Worm (Caenorhabditis elegans): ENCODE results near the gene npax-1.

The npax-1 gene

DNA sequence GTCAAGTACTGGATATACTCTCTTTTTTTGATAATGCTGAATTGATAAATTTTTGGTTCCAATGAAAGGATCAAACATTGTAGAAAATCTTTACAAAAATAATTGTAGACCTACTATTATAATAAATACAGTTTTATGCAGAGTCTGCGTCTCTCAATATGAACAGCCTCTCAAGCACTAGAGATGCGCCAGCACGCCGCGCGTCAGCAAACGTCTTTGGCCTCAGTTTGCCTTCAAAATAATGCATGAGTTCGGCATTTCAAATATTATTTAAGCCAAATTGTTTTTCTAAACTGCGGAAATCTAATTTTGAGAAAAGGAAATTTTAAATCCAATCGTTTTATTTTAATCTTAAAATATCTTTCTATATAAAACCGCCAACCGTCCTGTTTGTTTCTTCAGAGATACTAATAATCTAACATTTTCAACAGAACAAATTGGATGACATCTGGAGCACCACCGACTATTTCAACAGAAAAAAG, 29.4 kb downstream of the npax-1 start, which contains the start of gene cul-4 (continued):
- no peak for TF ChIP-seq mml-1 (tag; optimal IDR thresholded peaks at IDR 0.05)
- peak; percentile 25 for TF ChIP-seq lsy-12 (tag; optimal IDR thresholded peaks at IDR 0.05)
- no peak for TF ChIP-seq nhr-28 (tag; optimal IDR thresholded peaks at IDR 0.05)
- TF ChIP-seq elt-1 (tag; optimal IDR thresholded peaks at IDR 0.05), result no peak
- peak; percentile 75 for TF ChIP-seq nhr-43 (tag; optimal IDR thresholded peaks at IDR 0.05; ENCODE audit: poor library complexity, severe bottlenecking)
- no peak for TF ChIP-seq sea-2 (GFP tag; optimal IDR thresholded peaks at IDR 0.05)
- no peak for TF ChIP-seq nhr-237 (tag; optimal IDR thresholded peaks at IDR 0.05)
- no peak for TF ChIP-seq hmg-11 (tag; optimal IDR thresholded peaks at IDR 0.05)
- TF ChIP-seq egl-5 (tag; optimal IDR thresholded peaks at IDR 0.05), result no peak
- TF ChIP-seq nhr-11 (tag; optimal IDR thresholded peaks at IDR 0.05), result no peak
- TF ChIP-seq nhr-23 (tag; optimal IDR thresholded peaks at IDR 0.05), result no peak
- TF ChIP-seq zag-1 (tag; optimal IDR thresholded peaks at IDR 0.05), result no peak
- no peak for TF ChIP-seq ceh-9 (tag; optimal IDR thresholded peaks at IDR 0.05)
- TF ChIP-seq fkh-10 (GFP tag; optimal IDR thresholded peaks at IDR 0.05), result no peak
- TF ChIP-seq skn-1 (tag; optimal IDR thresholded peaks at IDR 0.05), result no peak
- TF ChIP-seq nfya-1 (tag; optimal IDR thresholded peaks at IDR 0.05; ENCODE audit: insufficient read depth), result no peak
- no peak for TF ChIP-seq tbx-2 (tag; optimal IDR thresholded peaks at IDR 0.05)
- TF ChIP-seq ZK546.5 (tag; optimal IDR thresholded peaks at IDR 0.05), result no peak
- no peak for TF ChIP-seq unc-62 (GFP tag; optimal IDR thresholded peaks at IDR 0.05)

DNA sequence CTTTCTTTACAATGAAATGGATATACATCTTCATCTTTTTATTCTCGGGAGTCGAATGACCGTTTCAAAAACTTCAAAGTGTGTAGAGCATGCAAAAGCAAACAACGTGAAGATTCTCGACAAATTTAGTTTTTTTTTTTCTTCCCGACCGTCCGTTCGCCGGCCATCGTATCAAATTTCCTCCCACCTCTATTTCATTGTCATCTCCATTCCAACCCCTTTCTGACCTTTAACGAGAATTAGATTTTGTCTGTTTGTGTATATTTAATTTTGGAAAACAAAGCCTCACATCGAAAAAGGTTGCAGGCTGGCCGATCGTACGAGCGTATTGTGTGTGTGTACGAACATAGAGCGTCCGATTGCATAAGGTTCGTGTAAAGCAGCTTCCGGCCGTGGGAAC, 32.1 kb downstream of the npax-1 start, which contains the start of gene C30G12.1:
C30G12.1 (plus strand) TSS at position 301 of the 400 bp plus-strand sequence.
- TF ChIP-seq daf-12 (tag; optimal IDR thresholded peaks at IDR 0.05) (no peak), nhr-77 (tag; optimal IDR thresholded peaks at IDR 0.05) (no peak), nhr-67 (tag; optimal IDR thresholded peaks at IDR 0.05) (no peak), egl-5 (tag; optimal IDR thresholded peaks at IDR 0.05) (no peak), elt-2 (tag; optimal IDR thresholded peaks at IDR 0.05) (no peak), lsy-12 (tag; optimal IDR thresholded peaks at IDR 0.05) (no peak), nhr-23 (tag; optimal IDR thresholded peaks at IDR 0.05) (no peak), eor-1 (tag; optimal IDR thresholded peaks at IDR 0.05) (no peak), lin-39 (tag; optimal IDR thresholded peaks at IDR 0.05) (no peak)

ce11 chrII:7298197-7298682, 32.9 kb downstream of the npax-1 start, which contains the start of gene puf-8:
Gene puf-8 (minus strand): TSS chrII:7298247.
- TF ChIP-seq R02D3.7 (tag; optimal IDR thresholded peaks at IDR 0.05) (no peak), ZK546.5 (tag; optimal IDR thresholded peaks at IDR 0.05) (no peak), elt-1 (tag; optimal IDR thresholded peaks at IDR 0.05) (no peak), tbx-2 (tag; optimal IDR thresholded peaks at IDR 0.05) (no peak), egl-27 (tag; optimal IDR thresholded peaks at IDR 0.05) (no peak), mml-1 (tag; optimal IDR thresholded peaks at IDR 0.05) (no peak), ama-1 (optimal IDR thresholded peaks at IDR 0.05) (no peak), nhr-28 (tag; optimal IDR thresholded peaks at IDR 0.05) (no peak), aly-2 (tag; optimal IDR thresholded peaks at IDR 0.05) (no peak), sea-2 (GFP tag; optimal IDR thresholded peaks at IDR 0.05) (no peak), zag-1 (tag; optimal IDR thresholded peaks at IDR 0.05) (no peak), nhr-11 (tag; optimal IDR thresholded peaks at IDR 0.05) (no peak), egl-5 (tag; optimal IDR thresholded peaks at IDR 0.05) (no peak), nhr-77 (tag; optimal IDR thresholded peaks at IDR 0.05) (no peak), nfya-1 (tag; optimal IDR thresholded peaks at IDR 0.05; ENCODE audit: insufficient read depth) (no peak)

ce11 chrII:7295917-7296316, 35.2 kb downstream of the npax-1 start, which contains the start of gene C30G12.6:
Gene C30G12.6 (minus strand): TSS chrII:7296017.
- no peak for TF ChIP-seq nhr-12 (tag; optimal IDR thresholded peaks at IDR 0.05)
- no peak for TF ChIP-seq lin-39 (tag; optimal IDR thresholded peaks at IDR 0.05)
- TF ChIP-seq tbx-2 (tag; optimal IDR thresholded peaks at IDR 0.05), result no peak
- TF ChIP-seq sea-2 (GFP tag; optimal IDR thresholded peaks at IDR 0.05), result no peak

DNA sequence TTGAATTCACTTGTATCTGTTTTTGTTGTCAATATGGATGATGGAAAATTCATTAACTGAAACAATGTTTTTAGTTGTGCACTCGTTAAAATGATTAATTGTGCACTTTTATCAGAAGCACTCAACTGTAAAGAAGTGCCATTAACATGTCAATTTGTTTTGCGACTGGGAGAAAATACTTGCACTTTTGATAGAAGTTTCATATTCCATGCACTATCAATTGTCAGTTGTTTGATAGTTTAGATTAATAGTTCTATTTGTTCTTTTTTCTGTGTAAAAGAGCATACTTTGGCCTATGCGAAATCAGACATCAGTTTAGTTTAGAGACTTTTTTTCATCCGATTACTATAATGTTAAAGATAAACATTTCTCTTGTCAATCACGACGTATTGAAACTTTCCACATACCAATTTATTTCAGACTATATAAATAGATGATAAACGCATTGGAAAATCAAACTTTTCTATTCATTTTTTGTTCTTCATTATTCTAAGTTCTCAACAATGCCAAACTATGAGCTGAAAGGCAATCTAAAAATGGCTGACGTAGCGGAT, 41.1 kb downstream of the npax-1 start, which contains the start of gene C30G12.2:
C30G12.2 (plus strand) TSS at position 504 of the 554 bp plus-strand sequence.
- no peak for TF ChIP-seq daf-12 (tag; optimal IDR thresholded peaks at IDR 0.05)
- TF ChIP-seq sea-2 (GFP tag; optimal IDR thresholded peaks at IDR 0.05), result no peak
- TF ChIP-seq nhr-23 (tag; optimal IDR thresholded peaks at IDR 0.05), result no peak
- peak; percentile 92 for TF ChIP-seq pqm-1 (tag; optimal IDR thresholded peaks at IDR 0.05)
- TF ChIP-seq elt-2 (tag; optimal IDR thresholded peaks at IDR 0.05), result peak; percentile 85
- TF ChIP-seq pha-4 (tag; optimal IDR thresholded peaks at IDR 0.05), result no peak

Data from whole organism, L3 larva.